Worm (Caenorhabditis elegans) whole organism, L4 larva: Measurements from ENCODE around the gene dsl-3.

Source experiments
- D1046.2 ChIP-seq: fragments of 200-800 bp; sonication (Bioruptor generic); IDR thresholded peaks from 2 replicates; pipeline ENCODE4 v1.3.6; 2022; ENCODE audit warnings: missing genetic modification characterization, missing compliant biosample characterization
- T26A8.4 ChIP-seq: fragments of 200-800 bp; sonication (Bioruptor generic); IDR thresholded peaks from 2 replicates; pipeline ENCODE4 v1.3.6; 2022; ENCODE audit warnings: missing genetic modification characterization, missing compliant biosample characterization
- Y48G9A.11 ChIP-seq: fragments of 200-800 bp; sonication (Bioruptor generic); IDR thresholded peaks from 2 replicates; pipeline ENCODE4 v1.3.6; 2022; ENCODE audit warnings: missing genetic modification reagents, missing genetic modification characterization, missing compliant biosample characterization
- ama-1 ChIP-seq: fragments of 150-350 bp; optimal IDR thresholded peaks from 2 replicates; lab custom pipeline; 2014; ENCODE audit warnings: inconsistent platforms, mixed read lengths
- arid-1 ChIP-seq: fragments of 200-800 bp; sonication (Bioruptor generic); conservative IDR thresholded peaks from 2 replicates; pipeline ENCODE4 v1.3.6; 2022; ENCODE audit warnings: missing genetic modification reagents, missing genetic modification characterization, missing compliant biosample characterization
- ceh-62 ChIP-seq: sonication (generic microtip); optimal IDR thresholded peaks from 2 replicates; lab custom pipeline; 2017; ENCODE audit warnings: missing biosample characterization, missing genetic modification characterization
- ces-1 ChIP-seq: fragments of 150-350 bp; sonication (generic microtip); optimal IDR thresholded peaks from 4 replicates; lab custom pipeline; 2014; ENCODE audit warnings: missing biosample characterization, missing genetic modification reagents, missing genetic modification characterization
- egl-43 ChIP-seq: fragments of 200-800 bp; sonication (Bioruptor generic); IDR thresholded peaks from 2 replicates; pipeline ENCODE4 v1.3.6; 2022; ENCODE audit warnings: missing genetic modification reagents, missing genetic modification characterization, missing compliant biosample characterization
- fos-1 ChIP-seq: fragments of 150-350 bp; optimal IDR thresholded peaks from 2 replicates; lab custom pipeline; 2014; ENCODE audit warnings: missing biosample characterization, missing genetic modification characterization
- madf-9 ChIP-seq: fragments of 200-800 bp; sonication (Bioruptor generic); conservative IDR thresholded peaks from 2 replicates; pipeline ENCODE4 v1.3.6; 2022; ENCODE audit warnings: missing genetic modification reagents, missing genetic modification characterization, missing compliant biosample characterization
- nhr-48 ChIP-seq: sonication (generic microtip); optimal IDR thresholded peaks from 2 replicates; lab custom pipeline; 2016; ENCODE audit warnings: mild to moderate bottlenecking, missing genetic modification characterization, missing compliant biosample characterization
- unc-62 ChIP-seq, 3 experiments: fragments of 150-350 bp in 1 of 3; sonication (generic microtip); optimal IDR thresholded peaks in 2 of 3; peaks in 1 of 3; 1 replicate in 1 of 3; 2 replicates in 2 of 3; lab custom pipeline; 2014 to 2017; ENCODE audit warnings: missing biosample characterization in 3 of 3, missing genetic modification characterization in 3 of 3, missing genetic modification reagents in 3 of 3, missing genotype in 1 of 3
- zag-1 ChIP-seq: fragments of 150-350 bp; optimal IDR thresholded peaks from 2 replicates; lab custom pipeline; 2014; ENCODE audit warnings: missing biosample characterization, missing genetic modification characterization
- ztf-11 ChIP-seq: fragments of 150-350 bp; optimal IDR thresholded peaks from 2 replicates; lab custom pipeline; 2014; ENCODE audit warnings: missing biosample characterization, missing genetic modification characterization

- no peak for TF ChIP-seq arid-1 (GFP tag; lab: Robert Waterston, UW)
- TF ChIP-seq Y48G9A.11 (GFP tag; lab: Robert Waterston, UW) = no peak
- TF ChIP-seq fos-1 (tag; lab: Kevin White, UChicago) = no peak
- no peak for TF ChIP-seq madf-9 (GFP tag; lab: Robert Waterston, UW)
- no peak for TF ChIP-seq egl-43 (GFP tag; lab: Robert Waterston, UW)
- TF ChIP-seq ces-1 (GFP tag; lab: Kevin White, UChicago) = no peak
- no peak for TF ChIP-seq zag-1 (tag; lab: Kevin White, UChicago)
- no peak for TF ChIP-seq ama-1 (lab: Kevin White, UChicago)
- TF ChIP-seq unc-62 (GFP tag; optimal IDR thresholded peaks at IDR 0.05 in 1 of 2; lab: Kevin White, UChicago) = no peak
- TF ChIP-seq unc-62 (tag; optimal IDR thresholded peaks at IDR 0.05; lab: Kevin White, UChicago) = no peak
- TF ChIP-seq T26A8.4 (GFP tag; lab: Robert Waterston, UW) = no peak
- TF ChIP-seq ceh-62 (tag; lab: Kevin White, UChicago) = no peak
- TF ChIP-seq nhr-48 = no peak
- no peak for TF ChIP-seq D1046.2
- TF ChIP-seq ztf-11 (tag; lab: Kevin White, UChicago) = no peak
These were observed 13.1 kb upstream of the dsl-3 start, which contains the start of gene ced-2 for ce11 chrIV:1597018-1597417.
